Fruit fly (Drosophila melanogaster) whole organism, wandering third instar larva: ENCODE results near the gene dpr18.

Source experiments
- Abd-B ChIP-seq: fragments of >200 bp; optimal IDR thresholded peaks from 2 replicates; lab custom pipeline; 2017; ENCODE audit warnings: missing biosample characterization, missing genetic modification characterization
- CG32264 ChIP-seq: fragments of 200-800 bp; sonication (Bioruptor generic); optimal IDR thresholded peaks from 2 replicates; lab custom pipeline; 2016; ENCODE audit warnings: missing biosample characterization, missing genetic modification characterization
- CG9705 ChIP-seq: fragments of 200-800 bp; sonication (Bioruptor generic); optimal IDR thresholded peaks from 2 replicates; lab custom pipeline; 2018; ENCODE audit warnings: missing biosample characterization, mild to moderate bottlenecking, missing genetic modification characterization
- CrebA ChIP-seq: fragments of 200-800 bp; sonication (Bioruptor generic); optimal IDR thresholded peaks from 2 replicates; lab custom pipeline; 2016; ENCODE audit warnings: missing biosample characterization, mild to moderate bottlenecking, missing genetic modification characterization, borderline replicate concordance
- Dfd ChIP-seq: fragments of >200 bp; optimal IDR thresholded peaks from 2 replicates; lab custom pipeline; 2017; ENCODE audit warnings: missing biosample characterization, missing genetic modification characterization
- Dif ChIP-seq: fragments of 200-275, 200-300 bp; sonication (Bioruptor generic); optimal IDR thresholded peaks from 2 replicates; lab custom pipeline; 2018; ENCODE audit warnings: missing biosample characterization, missing genetic modification characterization; ENCODE audit not compliant: partially characterized antibody
- GATAd ChIP-seq: sonication (Bioruptor generic); optimal IDR thresholded peaks from 2 replicates; lab custom pipeline; 2016; ENCODE audit warnings: missing biosample characterization, missing genetic modification characterization
- HLH106 ChIP-seq: fragments of 200-800 bp; optimal IDR thresholded peaks from 3 replicates; lab custom pipeline; 2019; ENCODE audit warnings: missing biosample characterization, mild to moderate bottlenecking, missing genetic modification characterization, moderate library complexity
- Hnf4 ChIP-seq: fragments of 200-800 bp; sonication (Bioruptor generic); optimal IDR thresholded peaks from 2 replicates; lab custom pipeline; 2016; ENCODE audit warnings: missing biosample characterization, mild to moderate bottlenecking, missing genetic modification characterization
- Hr78 ChIP-seq: fragments of >200 bp; optimal IDR thresholded peaks from 2 replicates; lab custom pipeline; 2017; ENCODE audit warnings: missing biosample characterization, missing genetic modification characterization
- Hr83 ChIP-seq: fragments of 200-300 bp; sonication (Bioruptor generic); optimal IDR thresholded peaks from 2 replicates; lab custom pipeline; 2016; ENCODE audit warnings: missing biosample characterization, mild to moderate bottlenecking, missing genetic modification characterization, moderate library complexity; ENCODE audit not compliant: poor library complexity, severe bottlenecking
- Jra ChIP-seq: sonication (Bioruptor generic); optimal IDR thresholded peaks from 2 replicates; lab custom pipeline; 2016; ENCODE audit warnings: missing biosample characterization, missing genetic modification characterization
- Mio ChIP-seq: sonication (Bioruptor generic); optimal IDR thresholded peaks from 2 replicates; lab custom pipeline; 2016; ENCODE audit warnings: missing biosample characterization, missing genetic modification characterization
- Myc ChIP-seq: fragments of >200 bp; optimal IDR thresholded peaks from 2 replicates; lab custom pipeline; 2017
- OdsH ChIP-seq: fragments of 200-800 bp; sonication (Bioruptor generic); optimal IDR thresholded peaks from 2 replicates; lab custom pipeline; 2016; ENCODE audit warnings: missing biosample characterization, mild to moderate bottlenecking, missing genetic modification characterization
- Rel ChIP-seq, 2 experiments: fragments of 200-800 bp; sonication (Bioruptor generic) in 1 of 2; optimal IDR thresholded peaks; 2 replicates in 1 of 2; 3 replicates in 1 of 2; lab custom pipeline; 2016 to 2019; ENCODE audit warnings: mild to moderate bottlenecking in 2 of 2, missing biosample characterization in 2 of 2, missing genetic modification characterization in 2 of 2, moderate library complexity in 1 of 2
- Vsx2 ChIP-seq: fragments of 200-300, 225-300 bp; sonication (Bioruptor generic); optimal IDR thresholded peaks from 2 replicates; lab custom pipeline; 2018; ENCODE audit warnings: missing biosample characterization, missing genetic modification characterization; ENCODE audit not compliant: partially characterized antibody
- br ChIP-seq: fragments of 200-800 bp; sonication (Bioruptor generic); optimal IDR thresholded peaks from 2 replicates; lab custom pipeline; 2016; ENCODE audit warnings: missing biosample characterization, missing genetic modification characterization
- brk ChIP-seq: fragments of 200-800 bp; sonication (Bioruptor generic); optimal IDR thresholded peaks from 2 replicates; lab custom pipeline; 2016; ENCODE audit warnings: missing biosample characterization, mild to moderate bottlenecking, missing genetic modification characterization
- dl ChIP-seq, 2 experiments: fragments of 175-275, 200-275 bp in 1 of 2; fragments of 200-275 bp in 1 of 2; sonication (Bioruptor generic); optimal IDR thresholded peaks; lab custom pipeline; 2018; ENCODE audit warnings: mild to moderate bottlenecking in 2 of 2, missing biosample characterization in 2 of 2, missing genetic modification characterization in 2 of 2, moderate library complexity in 2 of 2; ENCODE audit not compliant: partially characterized antibody in 2 of 2, insufficient read depth in 1 of 2
- dmrt93B ChIP-seq: fragments of 200-800 bp; sonication (Bioruptor generic); optimal IDR thresholded peaks from 2 replicates; lab custom pipeline; 2018; ENCODE audit warnings: missing biosample characterization, mild to moderate bottlenecking, missing genetic modification characterization
- dsf ChIP-seq: sonication (Bioruptor generic); optimal IDR thresholded peaks from 2 replicates; lab custom pipeline; 2016; ENCODE audit warnings: missing biosample characterization, missing genetic modification characterization, borderline replicate concordance
- ey ChIP-seq: fragments of 200-800 bp; sonication (Bioruptor generic); optimal IDR thresholded peaks from 2 replicates; lab custom pipeline; 2016; ENCODE audit warnings: missing biosample characterization, missing genetic modification characterization
- foxo ChIP-seq, 2 experiments: fragments of 200-800 bp; sonication (Bioruptor generic); optimal IDR thresholded peaks; 2 replicates in 1 of 2; 3 replicates in 1 of 2; lab custom pipeline; 2016 to 2017; ENCODE audit warnings: missing biosample characterization in 2 of 2, missing genetic modification characterization in 2 of 2
- fru ChIP-seq: fragments of 200-800 bp; sonication (Bioruptor generic); optimal IDR thresholded peaks from 3 replicates; lab custom pipeline; 2016; ENCODE audit warnings: missing biosample characterization, mild to moderate bottlenecking, missing genetic modification characterization
- jim ChIP-seq: fragments of 175-275, 200-325 bp; sonication (Bioruptor generic); optimal IDR thresholded peaks from 2 replicates; lab custom pipeline; 2016; ENCODE audit warnings: missing biosample characterization, mild to moderate bottlenecking, missing genetic modification characterization
- lola ChIP-seq: fragments of >200 bp; optimal IDR thresholded peaks from 2 replicates; lab custom pipeline; 2017; ENCODE audit warnings: missing biosample characterization, missing genetic modification characterization
- pan ChIP-seq: fragments of >200 bp; optimal IDR thresholded peaks from 2 replicates; lab custom pipeline; 2017
- psq ChIP-seq: fragments of 200-800 bp; sonication (Bioruptor generic); optimal IDR thresholded peaks from 3 replicates; lab custom pipeline; 2017; ENCODE audit warnings: missing biosample characterization, mild to moderate bottlenecking, missing genetic modification characterization, moderate library complexity
- rgr ChIP-seq: fragments of 200-800 bp; sonication (Bioruptor generic); optimal IDR thresholded peaks from 3 replicates; lab custom pipeline; 2016; ENCODE audit warnings: missing biosample characterization, mild to moderate bottlenecking, missing genetic modification characterization
- sage ChIP-seq: fragments of 200-800 bp; sonication (Bioruptor generic); optimal IDR thresholded peaks from 2 replicates; lab custom pipeline; 2016; ENCODE audit warnings: missing biosample characterization, mild to moderate bottlenecking, missing genetic modification characterization
- sv ChIP-seq: fragments of 200-800 bp; sonication (Bioruptor generic); optimal IDR thresholded peaks from 3 replicates; lab custom pipeline; 2016; ENCODE audit warnings: missing biosample characterization, missing genetic modification characterization
- tai ChIP-seq: sonication (Bioruptor generic); optimal IDR thresholded peaks from 2 replicates; lab custom pipeline; 2016; ENCODE audit warnings: missing biosample characterization, missing genetic modification characterization
- usp ChIP-seq: fragments of >200 bp; optimal IDR thresholded peaks from 2 replicates; lab custom pipeline; 2017; ENCODE audit warnings: missing biosample characterization, missing genetic modification characterization

The dpr18 gene

DNA sequence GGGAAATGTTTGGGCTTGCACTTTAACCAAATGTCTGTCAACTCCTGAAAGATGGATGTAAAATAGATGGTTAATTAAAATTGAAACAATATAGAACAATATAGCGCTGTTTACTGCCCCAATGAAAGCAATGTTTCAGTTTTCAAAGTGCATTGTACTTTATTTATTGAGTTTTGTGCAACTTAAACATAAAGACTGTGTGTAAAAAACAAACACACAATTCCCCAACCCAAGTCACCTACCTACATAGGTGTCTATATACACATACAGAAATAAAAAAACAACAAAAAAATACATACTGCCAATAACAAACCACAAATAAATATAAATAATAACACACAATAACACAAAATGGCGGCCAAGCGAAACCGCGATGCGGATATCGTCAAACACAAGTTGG is 19.4 kb downstream of the dpr18 start, which contains the start of gene CG8958:
CG8958 (plus strand) TSS at position 301 of the 400 bp plus-strand sequence.
- TF ChIP-seq CG9705 (no peak), Myc (no peak), jim (GFP tag; lab: Kevin White, UChicago) (no peak), brk (GFP tag; lab: Kevin White, UChicago) (no peak), psq (GFP tag; lab: Kevin White, UChicago) (no peak), Vsx2 (GFP tag; lab: Kevin White, UChicago) (no peak), lola (GFP tag; lab: Kevin White, UChicago) (no peak), sv (GFP tag; lab: Kevin White, UChicago) (no peak), Hr83 (no peak), foxo (GFP tag; optimal IDR thresholded peaks at IDR 0.05; lab: Kevin White, UChicago) (no peak), Dfd (no peak), tai (GFP tag; lab: Kevin White, UChicago) (no peak)

DNA sequence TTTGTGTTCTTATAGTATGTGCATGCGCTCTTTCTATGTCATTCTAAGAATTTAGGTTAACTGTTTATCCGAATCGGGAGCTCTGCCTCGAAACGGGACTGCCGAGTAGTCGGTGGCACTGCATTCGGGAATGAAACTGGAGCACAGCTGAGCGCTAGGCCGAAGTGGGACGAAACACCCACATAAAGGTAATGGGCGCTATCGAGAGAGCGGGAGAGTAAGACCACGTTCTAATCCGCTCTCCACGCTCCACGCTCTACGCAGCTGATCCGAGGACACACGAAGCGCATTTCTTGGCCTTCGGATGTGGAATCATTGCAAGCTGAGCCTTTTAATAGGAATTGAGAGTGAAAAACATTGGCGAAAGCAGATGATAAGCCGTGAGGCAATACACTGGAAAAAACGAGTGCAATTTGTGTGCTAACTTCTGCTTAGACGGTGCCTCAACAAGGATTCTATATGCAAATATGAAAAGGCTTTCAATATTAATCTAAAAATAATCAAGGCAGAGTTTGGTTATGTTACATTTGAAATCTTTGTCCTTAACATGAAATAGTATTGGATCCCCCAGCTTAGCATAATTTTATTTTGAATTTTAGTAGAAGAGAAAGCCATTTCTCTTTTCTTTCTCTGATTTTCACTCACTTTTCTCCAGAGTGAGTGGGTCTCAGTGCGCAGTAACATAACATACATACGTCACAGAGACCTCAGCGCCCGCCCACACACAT is 22.5 kb downstream of the dpr18 start:
- TF ChIP-seq dl (GFP tag; optimal IDR thresholded peaks at IDR 0.05; lab: Kevin White, UChicago; ENCODE audit: insufficient read depth in 1 of 2, partially characterized antibody in 2 of 2) (no peak), GATAd (GFP tag; lab: Kevin White, UChicago) (no peak), pan (lab: Kevin White, UChicago) (no peak), psq (GFP tag; lab: Kevin White, UChicago) (no peak), Hr83 (no peak), sv (GFP tag; lab: Kevin White, UChicago) (no peak), OdsH (peak; percentile 3), Mio (GFP tag; lab: Kevin White, UChicago) (no peak), ey (peak; percentile 38), dsf (GFP tag; lab: Kevin White, UChicago) (no peak), jim (GFP tag; lab: Kevin White, UChicago) (no peak), Jra (GFP tag; lab: Kevin White, UChicago) (no peak), Hr78 (GFP tag; lab: Kevin White, UChicago) (no peak), usp (GFP tag; lab: Kevin White, UChicago) (no peak), fru (GFP tag; lab: Kevin White, UChicago) (peak; percentile 32), dmrt93B (GFP tag; lab: Kevin White, UChicago) (no peak), Abd-B (GFP tag; lab: Kevin White, UChicago) (no peak), Rel (GFP tag; optimal IDR thresholded peaks at IDR 0.05; lab: Kevin White, UChicago) (no peak), Rel (tag; optimal IDR thresholded peaks at IDR 0.05; lab: Kevin White, UChicago) (no peak), Vsx2 (GFP tag; lab: Kevin White, UChicago) (no peak), sage (GFP tag; lab: Kevin White, UChicago) (no peak), Dfd (no peak), CrebA (GFP tag; lab: Kevin White, UChicago) (no peak), br (GFP tag; lab: Kevin White, UChicago) (no peak), HLH106 (no peak)

DNA sequence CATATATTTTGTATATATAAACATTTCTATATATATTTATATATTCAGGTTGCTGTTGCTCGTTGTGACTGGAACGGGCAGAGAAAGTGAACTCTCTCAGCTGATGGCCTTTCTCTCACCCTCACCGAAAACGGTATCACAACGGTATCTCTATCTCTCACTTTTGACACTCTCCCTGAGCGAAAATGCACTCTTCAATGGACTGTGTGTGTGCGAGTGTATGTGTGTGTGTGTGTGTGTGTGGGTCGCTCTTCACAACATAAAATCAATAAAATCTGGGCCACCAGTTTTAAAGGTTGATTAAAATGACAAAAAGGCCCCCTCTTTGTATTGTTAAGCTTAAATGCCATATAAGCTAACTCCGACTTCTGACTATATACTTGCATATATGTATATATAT is 24.0 kb downstream of the dpr18 start:
- TF ChIP-seq Dif: peak; percentile 28
- no peak for TF ChIP-seq br (GFP tag; lab: Kevin White, UChicago)

DNA sequence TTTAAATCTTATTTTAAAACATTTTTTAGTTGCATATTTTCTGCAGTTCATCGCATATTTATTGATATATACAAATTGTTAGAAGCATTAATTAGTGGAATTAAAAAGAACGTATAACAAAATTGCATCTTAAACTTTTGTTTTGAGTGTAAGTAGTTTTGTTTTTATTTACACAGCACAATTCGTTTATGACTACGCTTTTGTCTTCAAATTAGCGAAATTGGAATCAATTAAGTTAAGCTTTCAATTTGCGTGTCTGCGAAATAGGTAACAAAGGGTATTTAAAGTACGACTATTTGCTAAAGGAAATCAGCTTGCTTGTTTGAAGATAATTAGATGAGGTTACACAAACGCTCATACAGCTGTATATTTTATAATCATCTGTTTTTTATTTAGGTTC is 24.7 kb downstream of the dpr18 start:
- TF ChIP-seq CG32264 (GFP tag; lab: Kevin White, UChicago) (no peak), Abd-B (GFP tag; lab: Kevin White, UChicago) (no peak), br (GFP tag; lab: Kevin White, UChicago) (no peak), Rel (GFP tag; optimal IDR thresholded peaks at IDR 0.05; lab: Kevin White, UChicago) (no peak), Rel (tag; optimal IDR thresholded peaks at IDR 0.05; lab: Kevin White, UChicago) (no peak), sage (GFP tag; lab: Kevin White, UChicago) (no peak), fru (GFP tag; lab: Kevin White, UChicago) (no peak), dsf (GFP tag; lab: Kevin White, UChicago) (no peak), ey (no peak), Hnf4 (GFP tag; lab: Kevin White, UChicago) (no peak), Hr83 (no peak), CrebA (GFP tag; lab: Kevin White, UChicago) (no peak), HLH106 (no peak), dl (GFP tag; optimal IDR thresholded peaks at IDR 0.05; lab: Kevin White, UChicago; ENCODE audit: insufficient read depth in 1 of 2, partially characterized antibody in 2 of 2) (no peak), rgr (no peak), brk (GFP tag; lab: Kevin White, UChicago) (no peak), CG9705 (no peak), lola (GFP tag; lab: Kevin White, UChicago) (no peak), Myc (no peak), OdsH (no peak)
- TF ChIP-seq, all 38 proteins: peak for 0
